Fruit fly (Drosophila melanogaster) whole organism, prepupa: ENCODE results near the gene CG13114.

Source experiments
- Blimp-1 ChIP-seq: fragments of 200-800 bp; sonication (Bioruptor generic); optimal IDR thresholded peaks from 3 replicates; lab custom pipeline; 2017; ENCODE audit warnings: missing biosample characterization, missing genetic modification characterization, mild to moderate bottlenecking, moderate library complexity, missing genetic modification reagents
- CG10669 ChIP-seq: fragments of 200-800 bp; sonication (Bioruptor generic); optimal IDR thresholded peaks from 3 replicates; lab custom pipeline; 2018; ENCODE audit warnings: missing biosample characterization, mild to moderate bottlenecking, missing genetic modification characterization, moderate library complexity
- CG11294 ChIP-seq: fragments of 200-800 bp; sonication (Bioruptor generic); IDR thresholded peaks from 2 replicates; pipeline ENCODE4 v1.3.6; 2022; ENCODE audit warnings: missing biosample characterization, missing genetic modification characterization
- CG11762 ChIP-seq: fragments of 200-800 bp; sonication (Bioruptor generic); optimal IDR thresholded peaks from 3 replicates; lab custom pipeline; 2016; ENCODE audit warnings: missing biosample characterization, missing genetic modification characterization; ENCODE audit not compliant: insufficient read depth
- CG15336 ChIP-seq: fragments of 200-800 bp; sonication (Bioruptor generic); IDR thresholded peaks from 2 replicates; pipeline ENCODE4 v1.3.6; 2022; ENCODE audit warnings: missing biosample characterization, missing genetic modification characterization
- CG32006 ChIP-seq: fragments of 200-800 bp; sonication (Bioruptor generic); optimal IDR thresholded peaks from 3 replicates; lab custom pipeline; 2017; ENCODE audit warnings: missing biosample characterization, mild to moderate bottlenecking, missing genetic modification characterization
- CG34406 ChIP-seq: fragments of 200-800 bp; sonication (Bioruptor generic); optimal IDR thresholded peaks from 3 replicates; lab custom pipeline; 2016; ENCODE audit warnings: missing biosample characterization, missing genetic modification characterization
- CG3919 ChIP-seq: fragments of 200-800 bp; sonication (Bioruptor generic); optimal IDR thresholded peaks from 3 replicates; lab custom pipeline; 2016; ENCODE audit warnings: missing biosample characterization, missing genetic modification characterization
- CG4318 ChIP-seq: fragments of 200-800 bp; sonication (Bioruptor generic); optimal IDR thresholded peaks from 3 replicates; lab custom pipeline; 2017; ENCODE audit warnings: missing biosample characterization, mild to moderate bottlenecking, missing genetic modification characterization
- CG6163 ChIP-seq: fragments of 200-800 bp; sonication (Bioruptor generic); IDR thresholded peaks from 3 replicates; pipeline ENCODE4 v1.3.6; 2022; ENCODE audit warnings: missing biosample characterization, missing genetic modification characterization
- CG6854 ChIP-seq: fragments of 200-800 bp; sonication (Bioruptor generic); optimal IDR thresholded peaks from 2 replicates; lab custom pipeline; 2017; ENCODE audit warnings: missing biosample characterization, mild to moderate bottlenecking, missing genetic modification characterization
- CG7368 ChIP-seq: fragments of 200-800 bp; sonication (Bioruptor generic); optimal IDR thresholded peaks from 3 replicates; lab custom pipeline; 2016; ENCODE audit warnings: missing biosample characterization, missing genetic modification characterization
- CG8319 ChIP-seq: fragments of 200-800 bp; sonication (Bioruptor generic); optimal IDR thresholded peaks from 3 replicates; lab custom pipeline; 2016; ENCODE audit warnings: missing biosample characterization, missing genetic modification characterization
- CG9139 ChIP-seq: fragments of 200-800 bp; sonication (Bioruptor generic); optimal IDR thresholded peaks from 3 replicates; lab custom pipeline; 2017; ENCODE audit warnings: missing biosample characterization, mild to moderate bottlenecking, missing genetic modification characterization
- Eip78C ChIP-seq: fragments of 200-800 bp; sonication (Bioruptor generic); peaks from one replicate; lab custom pipeline; 2016; ENCODE audit warnings: missing biosample characterization, missing genetic modification characterization
- Eip93F ChIP-seq: fragments of 200-800 bp; sonication (Bioruptor generic); optimal IDR thresholded peaks from 2 replicates; lab custom pipeline; 2016; ENCODE audit warnings: missing biosample characterization, mild to moderate bottlenecking, missing genetic modification characterization
- Ets21C ChIP-seq: fragments of 200-800 bp; sonication (Bioruptor generic); optimal IDR thresholded peaks from 3 replicates; lab custom pipeline; 2016; ENCODE audit warnings: missing biosample characterization, missing genetic modification characterization
- Ets96B ChIP-seq: fragments of 200-800 bp; optimal IDR thresholded peaks from 2 replicates; lab custom pipeline; 2019; ENCODE audit warnings: missing biosample characterization, mild to moderate bottlenecking, missing genetic modification characterization, moderate library complexity
- Gug ChIP-seq: fragments of 200-800 bp; sonication (Bioruptor generic); IDR thresholded peaks from 2 replicates; pipeline ENCODE4 v1.3.6; 2022; ENCODE audit warnings: missing biosample characterization, missing genetic modification characterization
- Lpt ChIP-seq: fragments of 200-800 bp; sonication (Bioruptor generic); optimal IDR thresholded peaks from 3 replicates; lab custom pipeline; 2016; ENCODE audit warnings: missing biosample characterization, missing genetic modification characterization
- Met ChIP-seq: fragments of 200-800 bp; sonication (Bioruptor generic); optimal IDR thresholded peaks from 3 replicates; lab custom pipeline; 2016; ENCODE audit warnings: missing biosample characterization, missing genetic modification characterization
- Smox ChIP-seq: fragments of 200-800 bp; sonication (Bioruptor generic); optimal IDR thresholded peaks from 3 replicates; lab custom pipeline; 2016; ENCODE audit warnings: missing biosample characterization, missing genetic modification characterization
- Sox102F ChIP-seq: fragments of 200-800 bp; sonication (Bioruptor generic); optimal IDR thresholded peaks from 2 replicates; lab custom pipeline; 2016; ENCODE audit warnings: missing biosample characterization, mild to moderate bottlenecking, missing genetic modification characterization
- Sox14 ChIP-seq: fragments of 200-800 bp; sonication (Bioruptor generic); optimal IDR thresholded peaks from 3 replicates; lab custom pipeline; 2016; ENCODE audit warnings: missing biosample characterization, missing genetic modification characterization
- Sox15 ChIP-seq: fragments of 200-800 bp; sonication (Bioruptor generic); optimal IDR thresholded peaks from 3 replicates; lab custom pipeline; 2016; ENCODE audit warnings: missing biosample characterization, missing genetic modification characterization
- dac ChIP-seq: fragments of 200-800 bp; sonication (Bioruptor generic); optimal IDR thresholded peaks from 2 replicates; lab custom pipeline; 2017; ENCODE audit warnings: missing biosample characterization, mild to moderate bottlenecking, missing genetic modification characterization
- dsx ChIP-seq: fragments of 200-800 bp; optimal IDR thresholded peaks from 3 replicates; lab custom pipeline; 2019; ENCODE audit warnings: missing biosample characterization, mild to moderate bottlenecking, missing genetic modification characterization, moderate library complexity; ENCODE audit not compliant: poor library complexity, severe bottlenecking
- eg ChIP-seq: fragments of 200-800 bp; sonication (Bioruptor generic); IDR thresholded peaks from 3 replicates; pipeline ENCODE4 v1.3.6; 2022; ENCODE audit warnings: missing biosample characterization, missing genetic modification characterization
- esn ChIP-seq: fragments of 200-800 bp; sonication (Bioruptor generic); optimal IDR thresholded peaks from 2 replicates; lab custom pipeline; 2016; ENCODE audit warnings: missing biosample characterization, mild to moderate bottlenecking, missing genetic modification characterization, moderate library complexity
- fkh ChIP-seq: fragments of 200-800 bp; sonication (Bioruptor generic); optimal IDR thresholded peaks from 3 replicates; lab custom pipeline; 2017; ENCODE audit warnings: missing biosample characterization, mild to moderate bottlenecking, missing genetic modification characterization, moderate library complexity
- lz ChIP-seq: fragments of 200-800 bp; sonication (Bioruptor generic); optimal IDR thresholded peaks from 3 replicates; lab custom pipeline; 2016; ENCODE audit warnings: missing biosample characterization, missing genetic modification characterization
- ss ChIP-seq, 2 experiments: fragments of 200-800 bp; sonication (Bioruptor generic); optimal IDR thresholded peaks; 2 replicates in 1 of 2; 3 replicates in 1 of 2; lab custom pipeline; 2017 to 2018; ENCODE audit warnings: mild to moderate bottlenecking in 2 of 2, missing biosample characterization in 2 of 2, missing genetic modification characterization in 2 of 2, moderate library complexity in 1 of 2
- vri ChIP-seq: fragments of 200-800 bp; sonication (Bioruptor generic); optimal IDR thresholded peaks from 3 replicates; lab custom pipeline; 2016; ENCODE audit warnings: missing biosample characterization, mild to moderate bottlenecking, missing genetic modification characterization

Gene CG13114

dm6 chr2L:9508547-9509197 lies 36.9 kb upstream of the CG13114 start:
- no peak for TF ChIP-seq CG10669
- TF ChIP-seq Lpt (GFP tag; lab: Kevin White, UChicago), result peak; percentile 7
- TF ChIP-seq ss (GFP tag; optimal IDR thresholded peaks at IDR 0.05; lab: Kevin White, UChicago), result peak in 1 of 2 experiments; percentile 15
- TF ChIP-seq CG11762 (GFP tag; lab: Kevin White, UChicago), result no peak
- no peak for TF ChIP-seq CG3919 (GFP tag; lab: Kevin White, UChicago)
- no peak for TF ChIP-seq CG11294 (GFP tag; lab: Robert Waterston, UW)
- TF ChIP-seq lz (GFP tag; lab: Kevin White, UChicago), result no peak
- TF ChIP-seq esn (GFP tag; lab: Kevin White, UChicago), result no peak
- TF ChIP-seq Blimp-1, result no peak
- peak; percentile 8; the same call in 1 of the 3 replicates for TF ChIP-seq eg
- TF ChIP-seq Eip93F (GFP tag; lab: Kevin White, UChicago), result no peak
- TF ChIP-seq CG32006, result no peak
- TF ChIP-seq fkh (GFP tag; lab: Kevin White, UChicago), result peak; percentile 49
- TF ChIP-seq dsx, result peak; percentile 87
- TF ChIP-seq dac, result no peak
- peak; percentile 23; the same call in 1 of the 2 replicates for TF ChIP-seq CG15336 (GFP tag; lab: Robert Waterston, UW)
- TF ChIP-seq Ets96B (tag; lab: Kevin White, UChicago), result no peak
- TF ChIP-seq CG34406 (GFP tag; lab: Kevin White, UChicago), result no peak
- TF ChIP-seq, all 60 proteins: peak for 6

dm6 chr2L:9509653-9510052 lies 36.0 kb upstream of the CG13114 start:
- TF ChIP-seq Met (GFP tag; lab: Kevin White, UChicago) (no peak), fkh (GFP tag; lab: Kevin White, UChicago) (peak; percentile 91), Smox (GFP tag; lab: Kevin White, UChicago) (no peak)

- TF ChIP-seq ss (GFP tag; optimal IDR thresholded peaks at IDR 0.05; lab: Kevin White, UChicago) (peak in 1 of 2 experiments; percentile 32), Gug (no peak)
Measured at dm6 chr2L:9510429-9510828, 35.2 kb upstream of the CG13114 start.

dm6 chr2L:9512401-9513198 lies 33.0 kb upstream of the CG13114 start:
- TF ChIP-seq Eip93F (GFP tag; lab: Kevin White, UChicago) (no peak), CG9139 (GFP tag; lab: Kevin White, UChicago) (no peak), CG4318 (GFP tag; lab: Kevin White, UChicago) (no peak), Met (GFP tag; lab: Kevin White, UChicago) (no peak), ss (GFP tag; optimal IDR thresholded peaks at IDR 0.05; lab: Kevin White, UChicago) (peak; percentile 15 to 75), CG7368 (GFP tag; lab: Kevin White, UChicago) (no peak), CG15336 (GFP tag; lab: Robert Waterston, UW) (no peak), Eip78C (GFP tag; lab: Kevin White, UChicago) (peak; percentile 27), dac (no peak), CG6163 (no peak), Blimp-1 (peak; percentile 93), Ets21C (no peak), Sox102F (GFP tag; lab: Kevin White, UChicago) (no peak), dsx (no peak)

dm6 chr2L:9513771-9514170 lies 31.8 kb upstream of the CG13114 start:
- peak; percentile 76 for TF ChIP-seq Eip93F (GFP tag; lab: Kevin White, UChicago)
- no peak for TF ChIP-seq Lpt (GFP tag; lab: Kevin White, UChicago)
- TF ChIP-seq CG8319, result no peak
- TF ChIP-seq Sox15 (GFP tag; lab: Kevin White, UChicago), result no peak
- no peak for TF ChIP-seq Met (GFP tag; lab: Kevin White, UChicago)
- TF ChIP-seq CG34406 (GFP tag; lab: Kevin White, UChicago), result no peak
- no peak for TF ChIP-seq CG6854
- TF ChIP-seq CG11762 (GFP tag; lab: Kevin White, UChicago), result no peak
- TF ChIP-seq Sox14 (GFP tag; lab: Kevin White, UChicago), result no peak
- peak; percentile 86 for TF ChIP-seq vri
